Fruit fly (Drosophila melanogaster) whole organism, adult: ENCODE measurements around the gene CG5681.

Experiments used
- CG11617 ChIP-seq: fragments of 200-800 bp; sonication (Bioruptor generic); optimal IDR thresholded peaks from 2 replicates; lab custom pipeline; 2017; ENCODE audit warnings: mild to moderate bottlenecking, missing biosample characterization, missing genetic modification reagents, missing genetic modification characterization
- CG12768 ChIP-seq: fragments of 200-800 bp; sonication (Bioruptor generic); optimal IDR thresholded peaks from 2 replicates; lab custom pipeline; 2017; ENCODE audit warnings: missing biosample characterization, missing genetic modification characterization, mild to moderate bottlenecking, moderate library complexity, missing genetic modification reagents
- CG1620 ChIP-seq: fragments of 200-800 bp; sonication (Bioruptor generic); optimal IDR thresholded peaks from 2 replicates; lab custom pipeline; 2016; ENCODE audit warnings: missing biosample characterization, missing genetic modification characterization
- CG7045 ChIP-seq: fragments of 200-800 bp; sonication (Bioruptor generic); optimal IDR thresholded peaks from 2 replicates; lab custom pipeline; 2017; ENCODE audit warnings: missing biosample characterization, mild to moderate bottlenecking, missing genetic modification characterization
- Clk ChIP-seq: fragments of 200-800 bp; sonication (Bioruptor generic); optimal IDR thresholded peaks from 2 replicates; lab custom pipeline; 2017; ENCODE audit warnings: missing biosample characterization, missing genetic modification characterization
- Hr96 ChIP-seq: fragments of 200-800 bp; sonication (Bioruptor generic); optimal IDR thresholded peaks from 2 replicates; lab custom pipeline; 2016; ENCODE audit warnings: missing biosample characterization, missing genetic modification characterization
- Mnt ChIP-seq: fragments of 200-800 bp; sonication (Bioruptor generic); optimal IDR thresholded peaks from 2 replicates; lab custom pipeline; 2016; ENCODE audit warnings: missing biosample characterization, mild to moderate bottlenecking, missing genetic modification characterization
- bab1 ChIP-seq: fragments of 200-800 bp; sonication (Bioruptor generic); optimal IDR thresholded peaks from 3 replicates; lab custom pipeline; 2019; ENCODE audit warnings: missing biosample characterization, mild to moderate bottlenecking, missing genetic modification characterization, moderate library complexity
- cic ChIP-seq: fragments of 200-800 bp; sonication (Bioruptor generic); optimal IDR thresholded peaks from 2 replicates; lab custom pipeline; 2017; ENCODE audit warnings: missing biosample characterization, mild to moderate bottlenecking, missing genetic modification characterization, moderate library complexity
- ovo ChIP-seq: fragments of 200-800 bp; sonication (Bioruptor generic); optimal IDR thresholded peaks from 2 replicates; lab custom pipeline; 2016; ENCODE audit warnings: missing biosample characterization, missing genetic modification characterization
- tj ChIP-seq: fragments of 200-800 bp; sonication (Bioruptor generic); optimal IDR thresholded peaks from 3 replicates; lab custom pipeline; 2017; ENCODE audit warnings: missing biosample characterization, mild to moderate bottlenecking, missing genetic modification characterization, moderate library complexity
- toe ChIP-seq: fragments of 200-800 bp; sonication (Bioruptor generic); optimal IDR thresholded peaks from 2 replicates; lab custom pipeline; 2016; ENCODE audit warnings: missing biosample characterization, missing genetic modification characterization

- TF ChIP-seq ovo (GFP tag; lab: Kevin White, UChicago) = no peak
- no peak for TF ChIP-seq CG11617 (GFP tag; lab: Kevin White, UChicago)
- TF ChIP-seq Clk = no peak
- TF ChIP-seq CG7045 (GFP tag; lab: Kevin White, UChicago) = no peak
- TF ChIP-seq Mnt (GFP tag; lab: Kevin White, UChicago) = no peak
- TF ChIP-seq cic (GFP tag; lab: Kevin White, UChicago) = no peak
- no peak for TF ChIP-seq CG12768 (GFP tag; lab: Kevin White, UChicago)
- no peak for TF ChIP-seq tj
- no peak for TF ChIP-seq CG1620 (GFP tag; lab: Kevin White, UChicago)
- TF ChIP-seq bab1 (GFP tag; lab: Kevin White, UChicago) = no peak
- TF ChIP-seq Hr96 (GFP tag; lab: Kevin White, UChicago) = no peak
- TF ChIP-seq toe = no peak
These were observed 23.5 kb downstream of the CG5681 start for dm6 chr2L:18009672-18010071.
